Fruit fly (Drosophila melanogaster) whole organism, adult: ENCODE data around the gene CG31343.

Experiments used
- CG11617 ChIP-seq: fragments of 200-800 bp; sonication (Bioruptor generic); optimal IDR thresholded peaks from 2 replicates; lab custom pipeline; 2017; ENCODE audit warnings: mild to moderate bottlenecking, missing biosample characterization, missing genetic modification reagents, missing genetic modification characterization
- CG12768 ChIP-seq: fragments of 200-800 bp; sonication (Bioruptor generic); optimal IDR thresholded peaks from 2 replicates; lab custom pipeline; 2017; ENCODE audit warnings: missing biosample characterization, missing genetic modification characterization, mild to moderate bottlenecking, moderate library complexity, missing genetic modification reagents
- CG5204 ChIP-seq: fragments of 200-800 bp; sonication (Bioruptor generic); optimal IDR thresholded peaks from 2 replicates; lab custom pipeline; 2016; ENCODE audit warnings: missing biosample characterization, missing genetic modification characterization
- Crg-1 ChIP-seq: fragments of 200-800 bp; sonication (Bioruptor generic); optimal IDR thresholded peaks from 2 replicates; lab custom pipeline; 2016; ENCODE audit warnings: missing biosample characterization, missing genetic modification characterization
- kay ChIP-seq: fragments of 200-800 bp; sonication (Bioruptor generic); peaks from one replicate; lab custom pipeline; 2016; ENCODE audit warnings: missing biosample characterization, missing genetic modification characterization, borderline replicate concordance
- pad ChIP-seq: fragments of 200-800 bp; sonication (Bioruptor generic); optimal IDR thresholded peaks from 3 replicates; lab custom pipeline; 2017; ENCODE audit warnings: missing biosample characterization, missing genetic modification characterization, mild to moderate bottlenecking, moderate library complexity, missing genetic modification reagents

- TF ChIP-seq Crg-1 (GFP tag; lab: Kevin White, UChicago) (no peak), CG11617 (GFP tag; lab: Kevin White, UChicago) (no peak), CG5204 (no peak), pad (no peak), kay (GFP tag; lab: Kevin White, UChicago) (no peak), CG12768 (no peak)
Observed at dm6 chr3R:21739010-21739409, 6.1 kb upstream of the CG31343 start, which contains the start of gene CG34034.
